Fruit fly (Drosophila melanogaster) whole organism, embryonic: Measurements from ENCODE around the gene RpL32.
A peak's percentile ranks its signal among the peaks of the same experiment; 100 is the strongest.

Experiments
- Bgb ChIP-seq: fragments of 200-800 bp; sonication (Bioruptor generic); IDR thresholded peaks from 2 replicates; pipeline ENCODE4 v1.3.6; 2022; ENCODE audit warnings: missing biosample characterization, missing genetic modification characterization; ENCODE audit not compliant: partially characterized antibody
- CG11085 ChIP-seq: fragments of 200-800 bp; sonication (Bioruptor generic); IDR thresholded peaks from 2 replicates; pipeline ENCODE4 v1.3.6; 2022; ENCODE audit warnings: missing biosample characterization, missing genetic modification characterization
- CG11696 ChIP-seq: fragments of 200-800 bp; sonication (Bioruptor generic); IDR thresholded peaks from 2 replicates; pipeline ENCODE4 v1.3.6; 2022; ENCODE audit warnings: missing biosample characterization, missing genetic modification characterization
- CG12104 ChIP-seq: fragments of 200-800 bp; sonication (Bioruptor generic); optimal IDR thresholded peaks from 3 replicates; lab custom pipeline; 2016; ENCODE audit warnings: missing biosample characterization, missing genetic modification characterization
- CG12659 ChIP-seq: fragments of 200-800 bp; sonication (Bioruptor generic); optimal IDR thresholded peaks from 3 replicates; lab custom pipeline; 2017; ENCODE audit warnings: mild to moderate bottlenecking, missing biosample characterization, missing genetic modification reagents, missing genetic modification characterization
- CG13296 ChIP-seq: fragments of 200-800 bp; sonication (Bioruptor generic); optimal IDR thresholded peaks from 3 replicates; lab custom pipeline; 2018; ENCODE audit warnings: missing biosample characterization, mild to moderate bottlenecking, missing genetic modification characterization
- CG13624 ChIP-seq: fragments of 200-800 bp; sonication (Bioruptor generic); optimal IDR thresholded peaks from 2 replicates; lab custom pipeline; 2016; ENCODE audit warnings: missing biosample characterization, missing genetic modification characterization
- CG15479 ChIP-seq: fragments of 200-800 bp; sonication (Bioruptor generic); optimal IDR thresholded peaks from 3 replicates; lab custom pipeline; 2019; ENCODE audit warnings: missing biosample characterization, mild to moderate bottlenecking, missing genetic modification characterization, moderate library complexity
- CG15514 ChIP-seq: fragments of 200-800 bp; sonication (Bioruptor generic); optimal IDR thresholded peaks from 3 replicates; lab custom pipeline; 2017; ENCODE audit warnings: missing biosample characterization, missing genetic modification characterization, mild to moderate bottlenecking, moderate library complexity, missing genetic modification reagents
- CG15696 ChIP-seq: fragments of 200-800 bp; sonication (Bioruptor generic); optimal IDR thresholded peaks from 2 replicates; lab custom pipeline; 2019; ENCODE audit warnings: missing biosample characterization, mild to moderate bottlenecking, missing genetic modification characterization, moderate library complexity
- CG16813 ChIP-seq: fragments of 200-800 bp; sonication (Bioruptor generic); IDR thresholded peaks from 3 replicates; pipeline ENCODE4 v1.3.6; 2022; ENCODE audit warnings: missing biosample characterization, missing genetic modification characterization; ENCODE audit not compliant: partially characterized antibody
- CG16815 ChIP-seq: fragments of 200-800 bp; sonication (Bioruptor generic); optimal IDR thresholded peaks from 3 replicates; lab custom pipeline; 2017; ENCODE audit warnings: missing biosample characterization, mild to moderate bottlenecking, missing genetic modification characterization
- CG17829 ChIP-seq: fragments of 200-800 bp; optimal IDR thresholded peaks from 2 replicates; lab custom pipeline; 2019; ENCODE audit warnings: missing biosample characterization, mild to moderate bottlenecking, missing genetic modification characterization, moderate library complexity
- CG2712 ChIP-seq: fragments of 200-800 bp; optimal IDR thresholded peaks from 3 replicates; lab custom pipeline; 2019; ENCODE audit warnings: missing biosample characterization, mild to moderate bottlenecking, missing genetic modification characterization, moderate library complexity
- CG3995 ChIP-seq: fragments of 200-800 bp; sonication (Bioruptor generic); optimal IDR thresholded peaks from 3 replicates; lab custom pipeline; 2016; ENCODE audit warnings: missing biosample characterization, missing genetic modification characterization
- CG6175 ChIP-seq: fragments of 200-800 bp; sonication (Bioruptor generic); IDR thresholded peaks from 3 replicates; pipeline ENCODE4 v1.3.6; 2022; ENCODE audit warnings: missing biosample characterization, missing genetic modification characterization
- CG6765 ChIP-seq: fragments of 200-800 bp; sonication (Bioruptor generic); optimal IDR thresholded peaks from 3 replicates; lab custom pipeline; 2017; ENCODE audit warnings: missing biosample characterization, mild to moderate bottlenecking, missing genetic modification characterization
- CG7271 ChIP-seq: fragments of 200-800 bp; sonication (Bioruptor generic); optimal IDR thresholded peaks from 2 replicates; lab custom pipeline; 2018; ENCODE audit warnings: missing biosample characterization, mild to moderate bottlenecking, missing genetic modification characterization, moderate library complexity
- CG7928 ChIP-seq: fragments of 200-800 bp; sonication (Bioruptor generic); optimal IDR thresholded peaks from 2 replicates; lab custom pipeline; 2017; ENCODE audit warnings: missing biosample characterization, mild to moderate bottlenecking, missing genetic modification characterization
- CG9932 ChIP-seq: fragments of 200-800 bp; sonication (Bioruptor generic); IDR thresholded peaks from 2 replicates; pipeline ENCODE4 v1.3.6; 2022; ENCODE audit warnings: missing biosample characterization, missing genetic modification characterization
- Chrac-16 ChIP-seq: fragments of 200-800 bp; sonication (Bioruptor generic); optimal IDR thresholded peaks from 3 replicates; lab custom pipeline; 2016; ENCODE audit warnings: missing biosample characterization, missing genetic modification characterization
- CoRest ChIP-seq: fragments of 200-800 bp; sonication (Bioruptor generic); optimal IDR thresholded peaks from 3 replicates; lab custom pipeline; 2018; ENCODE audit warnings: missing biosample characterization, mild to moderate bottlenecking, missing genetic modification characterization, moderate library complexity
- D19B ChIP-seq: fragments of 200-800 bp; sonication (Bioruptor generic); optimal IDR thresholded peaks from 2 replicates; lab custom pipeline; 2017; ENCODE audit warnings: missing biosample characterization, mild to moderate bottlenecking, missing genetic modification characterization
- Dek ChIP-seq: fragments of 200-800 bp; sonication (Bioruptor generic); optimal IDR thresholded peaks from 3 replicates; lab custom pipeline; 2019; ENCODE audit warnings: missing biosample characterization, mild to moderate bottlenecking, missing genetic modification characterization, moderate library complexity
- Ets65A ChIP-seq: fragments of 200-800 bp; sonication (Bioruptor generic); peaks from one replicate; lab custom pipeline; 2016; ENCODE audit warnings: missing biosample characterization, missing genetic modification characterization
- HLH3B ChIP-seq: fragments of 200-800 bp; sonication (Bioruptor generic); IDR thresholded peaks from 2 replicates; pipeline ENCODE4 v1.3.6; 2022; ENCODE audit warnings: missing biosample characterization, missing genetic modification characterization
- HmgZ ChIP-seq: fragments of 200-800 bp; sonication (Bioruptor generic); optimal IDR thresholded peaks from 2 replicates; lab custom pipeline; 2018; ENCODE audit warnings: missing biosample characterization, mild to moderate bottlenecking, missing genetic modification characterization
- Hr51 ChIP-seq, 2 experiments: fragments of 200-800 bp; sonication (Bioruptor generic); optimal IDR thresholded peaks; 2 replicates in 1 of 2; 3 replicates in 1 of 2; lab custom pipeline; 2016 to 2018; ENCODE audit warnings: missing biosample characterization in 2 of 2, missing genetic modification characterization in 2 of 2, mild to moderate bottlenecking in 1 of 2, moderate library complexity in 1 of 2
- Med ChIP-seq: fragments of 200-800 bp; sonication (Bioruptor generic); peaks from one replicate; lab custom pipeline; 2016; ENCODE audit warnings: missing biosample characterization, missing genetic modification characterization, mild to moderate bottlenecking, inconsistent platforms, moderate library complexity
- NC2β ChIP-seq: fragments of 200-800 bp; sonication (Bioruptor generic); optimal IDR thresholded peaks from 2 replicates; lab custom pipeline; 2016; ENCODE audit warnings: missing biosample characterization, missing genetic modification characterization
- Nf-YC ChIP-seq: fragments of 200-800 bp; optimal IDR thresholded peaks from 3 replicates; lab custom pipeline; 2019; ENCODE audit warnings: missing biosample characterization, mild to moderate bottlenecking, missing genetic modification characterization, moderate library complexity
- Poxn ChIP-seq: fragments of 200-800 bp; sonication (Bioruptor generic); IDR thresholded peaks from 2 replicates; pipeline ENCODE4 v1.3.6; 2022; ENCODE audit warnings: missing biosample characterization, missing genetic modification characterization
- YL-1 ChIP-seq: fragments of 200-800 bp; sonication (Bioruptor generic); optimal IDR thresholded peaks from 3 replicates; lab custom pipeline; 2017; ENCODE audit warnings: missing biosample characterization, mild to moderate bottlenecking, missing genetic modification characterization
- al ChIP-seq: fragments of 200-800 bp; sonication (Bioruptor generic); IDR thresholded peaks from 2 replicates; pipeline ENCODE4 v1.3.6; 2022; ENCODE audit warnings: missing biosample characterization, missing genetic modification characterization
- ap ChIP-seq: fragments of 200-800 bp; sonication (Bioruptor generic); IDR thresholded peaks from 2 replicates; pipeline ENCODE4 v1.3.6; 2022; ENCODE audit warnings: missing biosample characterization, missing genetic modification characterization
- cwo ChIP-seq: fragments of 200-800 bp; sonication (Bioruptor generic); optimal IDR thresholded peaks from 3 replicates; lab custom pipeline; 2017; ENCODE audit warnings: missing biosample characterization, missing genetic modification characterization, mild to moderate bottlenecking, moderate library complexity, missing genetic modification reagents
- danr ChIP-seq: fragments of 200-800 bp; sonication (Bioruptor generic); IDR thresholded peaks from 2 replicates; pipeline ENCODE4 v1.3.6; 2022; ENCODE audit warnings: missing biosample characterization, missing genetic modification characterization
- fru ChIP-seq: fragments of >200 bp; optimal IDR thresholded peaks from 2 replicates; lab custom pipeline; 2017
- hb ChIP-seq: fragments of 200-800 bp; sonication (Bioruptor generic); IDR thresholded peaks from 3 replicates; pipeline ENCODE4 v1.3.6; 2022; ENCODE audit warnings: missing biosample characterization, missing genetic modification characterization; ENCODE audit not compliant: partially characterized antibody
- lov ChIP-seq, 2 experiments: fragments of 200-800 bp in 1 of 2; fragments of >200 bp in 1 of 2; sonication (Bioruptor generic) in 1 of 2; IDR thresholded peaks in 1 of 2; optimal IDR thresholded peaks in 1 of 2; 2 replicates in 1 of 2; 3 replicates in 1 of 2; pipeline versions ENCODE4 v1.3.6 to Lab custom; 2017 to 2022; ENCODE audit warnings: missing biosample characterization in 1 of 2, missing genetic modification characterization in 1 of 2
- mam ChIP-seq: fragments of 200-800 bp; sonication (Bioruptor generic); optimal IDR thresholded peaks from 3 replicates; lab custom pipeline; 2016; ENCODE audit warnings: missing biosample characterization, missing genetic modification characterization
- phol ChIP-seq: fragments of 200-800 bp; sonication (Bioruptor generic); optimal IDR thresholded peaks from 3 replicates; lab custom pipeline; 2018; ENCODE audit warnings: missing biosample characterization, mild to moderate bottlenecking, missing genetic modification characterization, moderate library complexity
- sc ChIP-seq, 3 experiments: fragments of >200 bp in 2 of 3; fragments of 200-800 bp in 1 of 3; sonication (Bioruptor generic) in 1 of 3; optimal IDR thresholded peaks; 2 replicates in 2 of 3; 3 replicates in 1 of 3; lab custom pipeline; 2017; ENCODE audit warnings: mild to moderate bottlenecking in 1 of 3, missing biosample characterization in 1 of 3, missing genetic modification characterization in 1 of 3, missing genetic modification reagents in 1 of 3
- sens ChIP-seq: fragments of 200-800 bp; sonication (Bioruptor generic); peaks from one replicate; lab custom pipeline; 2016; ENCODE audit warnings: missing biosample characterization, missing genetic modification characterization
- seq ChIP-seq: fragments of 200-800 bp; sonication (Bioruptor generic); IDR thresholded peaks from 2 replicates; pipeline ENCODE4 v1.3.6; 2022; ENCODE audit warnings: missing biosample characterization, missing genetic modification characterization
- so ChIP-seq: fragments of 200-800 bp; sonication (Bioruptor generic); IDR thresholded peaks from 3 replicates; pipeline ENCODE4 v1.3.6; 2022; ENCODE audit warnings: missing biosample characterization, missing genetic modification characterization
- stc ChIP-seq: fragments of 200-800 bp; sonication (Bioruptor generic); IDR thresholded peaks from 2 replicates; pipeline ENCODE4 v1.3.6; 2022; ENCODE audit warnings: missing biosample characterization, missing genetic modification characterization
- twi ChIP-seq: fragments of 200-800 bp; optimal IDR thresholded peaks from 2 replicates; lab custom pipeline; 2019; ENCODE audit warnings: missing biosample characterization, mild to moderate bottlenecking, missing genetic modification characterization, moderate library complexity
- vvl ChIP-seq: fragments of 200-800 bp; sonication (Bioruptor generic); IDR thresholded peaks from 2 replicates; pipeline ENCODE4 v1.3.6; 2022; ENCODE audit warnings: missing biosample characterization, missing genetic modification characterization

The RpL32 gene

dm6 chr3R:30055915-30056544 is 10.1 kb upstream of the RpL32 start, which contains the start of the genes Rpp14b and spn-A:
Gene Rpp14b, plus strand, starts transcription at chr3R:30055957.
Gene spn-A, minus strand, starts transcription at chr3R:30056037.
- TF ChIP-seq ap (GFP tag; lab: Robert Waterston, UW) (no peak), CG16813 (GFP tag; lab: Robert Waterston, UW) (no peak), HLH3B (GFP tag; lab: Robert Waterston, UW) (no peak), cwo (GFP tag; lab: Kevin White, UChicago) (no peak), lov (optimal IDR thresholded peaks at IDR 0.05; lab: Kevin White, UChicago) (no peak), lov (GFP tag; IDR thresholded peaks at IDR 0.05; lab: Robert Waterston, UW) (0 out of 3 replicates have a peak, but pooled peaks have one; percentile 50), CG11696 (GFP tag; lab: Robert Waterston, UW) (no peak), CoRest (tag; lab: Kevin White, UChicago) (peak; percentile 14), CG3995 (GFP tag; lab: Kevin White, UChicago) (peak; percentile 1), seq (no peak), so (no peak), Med (peak; percentile 52), CG16815 (GFP tag; lab: Kevin White, UChicago) (peak; percentile 17), danr (GFP tag; lab: Robert Waterston, UW) (no peak), sc (optimal IDR thresholded peaks at IDR 0.05; lab: Kevin White, UChicago) (no peak), sc (GFP tag; optimal IDR thresholded peaks at IDR 0.05; lab: Kevin White, UChicago) (no peak), CG13296 (no peak), NC2β (no peak), CG2712 (tag; lab: Kevin White, UChicago) (no peak), vvl (GFP tag; lab: Robert Waterston, UW) (peak; percentile 48; the same call in 1 of the 2 replicates), D19B (GFP tag; lab: Kevin White, UChicago) (no peak), CG9932 (GFP tag; lab: Robert Waterston, UW) (peak; percentile 71), CG13624 (GFP tag; lab: Kevin White, UChicago) (no peak), Poxn (GFP tag; lab: Robert Waterston, UW) (no peak), stc (GFP tag; lab: Robert Waterston, UW) (0 out of 2 replicates have a peak, but pooled peaks have one; percentile 24), CG7928 (GFP tag; lab: Kevin White, UChicago) (no peak), CG15696 (tag; lab: Kevin White, UChicago) (peak; percentile 15), al (GFP tag; lab: Robert Waterston, UW) (0 out of 2 replicates have a peak, but pooled peaks have one; percentile 26), CG15514 (GFP tag; lab: Kevin White, UChicago) (no peak), sens (GFP tag; lab: Kevin White, UChicago) (no peak), phol (tag; lab: Kevin White, UChicago) (peak; percentile 11), CG11085 (GFP tag; lab: Robert Waterston, UW) (no peak), Ets65A (peak; percentile 81), YL-1 (GFP tag; lab: Kevin White, UChicago) (peak; percentile 43), Nf-YC (tag; lab: Kevin White, UChicago) (no peak), CG12104 (GFP tag; lab: Kevin White, UChicago) (no peak), twi (tag; lab: Kevin White, UChicago) (no peak), CG17829 (no peak), CG7271 (tag; lab: Kevin White, UChicago) (no peak), Hr51 (GFP tag; optimal IDR thresholded peaks at IDR 0.05; lab: Kevin White, UChicago) (peak in 1 of 2 experiments; percentile 4), Bgb (0 out of 2 replicates have a peak, but pooled peaks have one; percentile 13), hb (no peak), CG6175 (GFP tag; lab: Robert Waterston, UW) (no peak), fru (no peak), Dek (tag; lab: Kevin White, UChicago) (peak; percentile 17), HmgZ (peak; percentile 25), CG6765 (GFP tag; lab: Kevin White, UChicago) (no peak), CG15479 (GFP tag; lab: Kevin White, UChicago) (peak; percentile 81), mam (GFP tag; lab: Kevin White, UChicago) (peak; percentile 17), CG12659 (peak; percentile 28), Chrac-16 (peak; percentile 7)
